Worm (Caenorhabditis elegans) whole organism, young adult: ENCODE results near the gene W09C2.10.

Experiments
- F37B4.10 ChIP-seq: fragments of 200-800 bp; sonication (Bioruptor generic); IDR thresholded peaks from 2 replicates; pipeline ENCODE4 v1.3.6; 2022; ENCODE audit warnings: missing genetic modification characterization, missing compliant biosample characterization
- ccch-3 ChIP-seq: fragments of 200-800 bp; sonication (Bioruptor generic); optimal IDR thresholded peaks from 2 replicates; lab custom pipeline; 2018; ENCODE audit warnings: mild to moderate bottlenecking, missing genetic modification characterization, missing compliant biosample characterization
- cebp-2 ChIP-seq: fragments of 200-800 bp; sonication (Bioruptor generic); IDR thresholded peaks from 2 replicates; pipeline ENCODE4 v1.3.6; 2022; ENCODE audit warnings: missing genetic modification characterization, missing compliant biosample characterization
- ceh-91 ChIP-seq: fragments of 200-800 bp; sonication (Bioruptor generic); IDR thresholded peaks from 2 replicates; pipeline ENCODE4 v1.3.6; 2022; ENCODE audit warnings: missing genetic modification reagents, missing genetic modification characterization, missing compliant biosample characterization
- lag-1 ChIP-seq: fragments of 200-800 bp; sonication (Bioruptor generic); IDR thresholded peaks from 2 replicates; pipeline ENCODE4 v1.3.6; 2022; ENCODE audit warnings: missing genetic modification reagents, missing genetic modification characterization, missing compliant biosample characterization
- rpc-1 ChIP-seq, 2 experiments: fragments of 150-350 bp in 1 of 2; sonication (generic microtip) in 1 of 2; optimal IDR thresholded peaks; 2 replicates each; lab custom pipeline; 2014 to 2018; ENCODE audit warnings: missing biosample characterization in 1 of 2, missing genetic modification characterization in 1 of 2, missing genetic modification reagents in 1 of 2, missing genotype in 1 of 2
- snpc-4 ChIP-seq, 5 experiments: fragments of 150-350 bp in 1 of 5; sonication (generic microtip) in 4 of 5; optimal IDR thresholded peaks; 2 replicates each; lab custom pipeline; 2014 to 2018; ENCODE audit warnings: missing genetic modification characterization in 5 of 5, missing biosample characterization in 3 of 5, antibody characterized with exemption in 2 of 5, mild to moderate bottlenecking in 2 of 5, missing compliant biosample characterization in 2 of 5, missing genotype in 2 of 5, moderate library complexity in 2 of 5, missing genetic modification reagents in 1 of 5
- unc-130 ChIP-seq: sonication (generic microtip); optimal IDR thresholded peaks from 2 replicates; lab custom pipeline; 2016; ENCODE audit warnings: missing genetic modification reagents, missing genetic modification characterization, missing compliant biosample characterization
- unc-62 ChIP-seq: fragments of 150-350 bp; optimal IDR thresholded peaks from 2 replicates; lab custom pipeline; 2014; ENCODE audit warnings: missing biosample characterization, missing genetic modification reagents, missing genetic modification characterization

- no peak for TF ChIP-seq ceh-91 (GFP tag; lab: Robert Waterston, UW)
- no peak for TF ChIP-seq rpc-1 (optimal IDR thresholded peaks at IDR 0.05; lab: Kevin White, UChicago)
- TF ChIP-seq rpc-1 (tag; optimal IDR thresholded peaks at IDR 0.05; lab: Kevin White, UChicago): no peak
- no peak for TF ChIP-seq cebp-2
- no peak for TF ChIP-seq ccch-3 (GFP tag; lab: Kevin White, UChicago)
- TF ChIP-seq lag-1 (GFP tag; lab: Robert Waterston, UW): no peak
- TF ChIP-seq unc-130: no peak
- no peak for TF ChIP-seq unc-62 (GFP tag; lab: Kevin White, UChicago)
- no peak for TF ChIP-seq snpc-4 (GFP tag; optimal IDR thresholded peaks at IDR 0.05; lab: Kevin White, UChicago)
- no peak for TF ChIP-seq snpc-4 (tag; optimal IDR thresholded peaks at IDR 0.05; lab: Kevin White, UChicago)
- no peak for TF ChIP-seq F37B4.10 (GFP tag; lab: Robert Waterston, UW)
These were observed 32.5 kb downstream of the W09C2.10 start, which contains the start of gene pei-1 for ce11 chrIV:9592413-9592812.
